Fruit fly (Drosophila melanogaster) Kc167 (cell line): ENCODE measurements around the gene CG8765.

Experiments
- Myc ChIP-seq: fragments of >200 bp; optimal IDR thresholded peaks from 2 replicates; lab custom pipeline; 2017; ENCODE audit warnings: missing external identifiers
- psq ChIP-seq: fragments of >200 bp; optimal IDR thresholded peaks from 2 replicates; lab custom pipeline; 2017; ENCODE audit warnings: missing external identifiers

DNA sequence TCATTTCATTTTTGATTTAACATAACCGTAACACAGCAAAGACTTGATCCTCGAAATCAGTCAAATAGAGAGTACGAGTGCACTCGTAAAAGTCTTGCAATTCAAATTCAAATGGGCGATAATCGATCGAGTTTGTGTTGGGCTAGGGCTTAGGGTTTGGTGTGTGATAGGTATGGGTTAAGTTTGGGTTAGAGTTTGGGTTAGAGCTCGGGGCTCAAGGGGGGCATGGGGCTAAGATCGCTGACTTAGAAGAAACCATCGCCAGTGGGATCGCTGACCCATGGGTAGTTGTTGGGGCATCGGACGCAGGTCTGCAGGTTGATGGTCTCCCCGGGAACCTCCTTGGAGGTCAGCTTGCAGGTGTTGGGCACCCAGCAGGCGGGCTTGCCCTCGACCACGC, 14.0 kb upstream of the CG8765 start:
- TF ChIP-seq Myc (lab: Kevin White, UChicago) (no peak), psq (lab: Kevin White, UChicago) (no peak)
